Worm (Caenorhabditis elegans) whole organism, L1 larva: ENCODE results near the gene srx-4.
A peak's percentile ranks its signal among the peaks of the same experiment; 100 is the strongest.

Experiments used
- C34B4.2 ChIP-seq: sonication (generic microtip); optimal IDR thresholded peaks from 2 replicates; lab custom pipeline; 2017; ENCODE audit warnings: mild to moderate bottlenecking, missing genetic modification characterization, missing compliant biosample characterization
- Y116A8C.19 ChIP-seq: sonication (generic microtip); optimal IDR thresholded peaks from 2 replicates; lab custom pipeline; 2016; ENCODE audit warnings: missing compliant biosample characterization, missing genetic modification characterization, borderline replicate concordance
- aly-2 ChIP-seq: fragments of 150-350 bp; optimal IDR thresholded peaks from 2 replicates; lab custom pipeline; 2014; ENCODE audit warnings: missing biosample characterization, missing genetic modification characterization
- ceh-63 ChIP-seq: fragments of 200-800 bp; sonication (Bioruptor generic); optimal IDR thresholded peaks from 2 replicates; lab custom pipeline; 2018; ENCODE audit warnings: mild to moderate bottlenecking, missing genetic modification characterization, missing compliant biosample characterization
- ceh-88 ChIP-seq: fragments of 200-800 bp; sonication (Bioruptor generic); IDR thresholded peaks from 2 replicates; pipeline ENCODE4 v1.3.6; 2022; ENCODE audit warnings: missing genetic modification characterization, missing compliant biosample characterization
- ceh-90 ChIP-seq: sonication (generic microtip); optimal IDR thresholded peaks from 2 replicates; lab custom pipeline; 2016; ENCODE audit warnings: missing genetic modification characterization, missing compliant biosample characterization
- ces-1 ChIP-seq: fragments of 150-350 bp; optimal IDR thresholded peaks from 2 replicates; lab custom pipeline; 2014; ENCODE audit warnings: missing biosample characterization, missing genetic modification reagents, missing genetic modification characterization
- dpl-1 ChIP-seq, 3 experiments: fragments of 150-350 bp in 2 of 3; sonication (generic microtip) in 1 of 3; optimal IDR thresholded peaks; 2 replicates each; lab custom pipeline; 2014 to 2017; ENCODE audit warnings: missing biosample characterization in 3 of 3, missing genetic modification characterization in 3 of 3, missing genetic modification reagents in 3 of 3
- efl-1 ChIP-seq, 4 experiments: fragments of 150-350 bp; optimal IDR thresholded peaks in 3 of 4; peaks in 1 of 4; 1 replicate in 1 of 4; 2 replicates in 3 of 4; lab custom pipeline; 2014; ENCODE audit warnings: missing biosample characterization in 2 of 4, missing genetic modification characterization in 2 of 4, missing genetic modification reagents in 2 of 4
- efl-3 ChIP-seq: fragments of 200-800 bp; sonication (Bioruptor generic); optimal IDR thresholded peaks from 2 replicates; lab custom pipeline; 2018; ENCODE audit warnings: mild to moderate bottlenecking, missing genetic modification characterization, missing compliant biosample characterization
- egl-13 ChIP-seq: sonication (generic microtip); optimal IDR thresholded peaks from 2 replicates; lab custom pipeline; 2016; ENCODE audit warnings: missing genotype, missing genetic modification reagents, missing genetic modification characterization, missing compliant biosample characterization
- egl-27 ChIP-seq, 2 experiments: fragments of 150-350 bp in 1 of 2; sonication (generic microtip); optimal IDR thresholded peaks; 3 replicates each; lab custom pipeline; 2017 to 2018; ENCODE audit warnings: missing biosample characterization in 2 of 2, missing genetic modification characterization in 2 of 2, missing genetic modification reagents in 2 of 2
- elt-3 ChIP-seq, 6 experiments: fragments of 150-350 bp in 1 of 6; sonication (generic microtip); optimal IDR thresholded peaks; 2 replicates each; lab custom pipeline; 2017 to 2018; ENCODE audit warnings: missing biosample characterization in 6 of 6, missing genetic modification characterization in 6 of 6, inconsistent platforms in 1 of 6
- fkh-4 ChIP-seq: sonication (generic microtip); optimal IDR thresholded peaks from 2 replicates; lab custom pipeline; 2016; ENCODE audit warnings: missing compliant biosample characterization, missing genetic modification characterization, borderline replicate concordance
- fkh-8 ChIP-seq: sonication (generic microtip); optimal IDR thresholded peaks from 2 replicates; lab custom pipeline; 2016; ENCODE audit warnings: mild to moderate bottlenecking, missing genetic modification characterization, missing compliant biosample characterization
- fos-1 ChIP-seq: fragments of 150-350 bp; optimal IDR thresholded peaks from 2 replicates; lab custom pipeline; 2014; ENCODE audit warnings: missing biosample characterization, missing genetic modification characterization
- grh-1 ChIP-seq: fragments of 200-800 bp; sonication (Bioruptor generic); IDR thresholded peaks from 2 replicates; pipeline ENCODE4 v1.3.6; 2022; ENCODE audit warnings: missing genetic modification reagents, missing genetic modification characterization, missing compliant biosample characterization
- hlh-4 ChIP-seq: sonication (generic microtip); optimal IDR thresholded peaks from 2 replicates; lab custom pipeline; 2016; ENCODE audit warnings: mild to moderate bottlenecking, missing genetic modification characterization, missing compliant biosample characterization
- hpl-2 ChIP-seq: fragments of 150-350 bp; optimal IDR thresholded peaks from 2 replicates; lab custom pipeline; 2014; ENCODE audit warnings: missing biosample characterization, missing genetic modification reagents, missing genetic modification characterization
- irx-1 ChIP-seq: sonication (generic microtip); optimal IDR thresholded peaks from 2 replicates; lab custom pipeline; 2016; ENCODE audit warnings: missing genetic modification characterization, missing compliant biosample characterization
- isw-1 ChIP-seq: fragments of 200-800 bp; sonication (Bioruptor generic); IDR thresholded peaks from 2 replicates; pipeline ENCODE4 v1.3.6; 2022; ENCODE audit warnings: missing genetic modification characterization, missing compliant biosample characterization
- lin-14 ChIP-seq: fragments of 200-800 bp; sonication (Bioruptor generic); optimal IDR thresholded peaks from 2 replicates; lab custom pipeline; 2018; ENCODE audit warnings: mild to moderate bottlenecking, missing genetic modification characterization, moderate library complexity, missing compliant biosample characterization
- lin-15B ChIP-seq: fragments of 150-350 bp; sonication (generic microtip); optimal IDR thresholded peaks from 3 replicates; lab custom pipeline; 2014; ENCODE audit warnings: missing biosample characterization, missing genetic modification characterization
- lin-35 ChIP-seq, 2 experiments: fragments of 150-350 bp; optimal IDR thresholded peaks; 2 replicates each; lab custom pipeline; 2014; ENCODE audit warnings: missing biosample characterization in 2 of 2, missing genetic modification characterization in 2 of 2, missing genetic modification reagents in 2 of 2
- lin-39 ChIP-seq: fragments of 150-350 bp; optimal IDR thresholded peaks from 2 replicates; lab custom pipeline; 2014; ENCODE audit warnings: missing biosample characterization, missing genetic modification reagents, missing genetic modification characterization
- lsy-2 ChIP-seq, 2 experiments: fragments of 150-350 bp; optimal IDR thresholded peaks; 2 replicates each; lab custom pipeline; 2014; ENCODE audit warnings: missing biosample characterization in 2 of 2, missing genetic modification characterization in 2 of 2
- mdl-1 ChIP-seq, 2 experiments: fragments of 150-350 bp; optimal IDR thresholded peaks; 2 replicates each; lab custom pipeline; 2014 to 2017; ENCODE audit warnings: missing biosample characterization in 2 of 2, missing genetic modification characterization in 2 of 2, inconsistent platforms in 1 of 2
- mef-2 ChIP-seq: fragments of 150-350 bp; optimal IDR thresholded peaks from 2 replicates; lab custom pipeline; 2014; ENCODE audit warnings: missing biosample characterization, missing genetic modification characterization
- nhr-12 ChIP-seq: sonication (generic microtip); optimal IDR thresholded peaks from 2 replicates; lab custom pipeline; 2017; ENCODE audit warnings: missing biosample characterization, missing genetic modification characterization
- nhr-237 ChIP-seq: fragments of 150-350 bp; optimal IDR thresholded peaks from 2 replicates; lab custom pipeline; 2014; ENCODE audit warnings: missing biosample characterization, missing genetic modification characterization
- nhr-28 ChIP-seq: fragments of 150-350 bp; optimal IDR thresholded peaks from 2 replicates; lab custom pipeline; 2014; ENCODE audit warnings: missing biosample characterization, missing genetic modification characterization
- nhr-71 ChIP-seq: sonication (generic microtip); optimal IDR thresholded peaks from 2 replicates; lab custom pipeline; 2016; ENCODE audit warnings: mild to moderate bottlenecking, missing genetic modification characterization, moderate library complexity, missing compliant biosample characterization
- nhr-76 ChIP-seq: sonication (generic microtip); optimal IDR thresholded peaks from 2 replicates; lab custom pipeline; 2017; ENCODE audit warnings: missing biosample characterization, missing genetic modification characterization
- nhr-77 ChIP-seq: fragments of 150-350 bp; optimal IDR thresholded peaks from 2 replicates; lab custom pipeline; 2014; ENCODE audit warnings: missing biosample characterization, missing genetic modification characterization
- nhr-84 ChIP-seq: sonication (generic microtip); optimal IDR thresholded peaks from 2 replicates; lab custom pipeline; 2017; ENCODE audit warnings: missing biosample characterization, missing genetic modification characterization
- nhr-90 ChIP-seq: sonication (generic microtip); optimal IDR thresholded peaks from 2 replicates; lab custom pipeline; 2016; ENCODE audit warnings: mild to moderate bottlenecking, missing genetic modification characterization, missing compliant biosample characterization; ENCODE audit not compliant: poor library complexity
- pag-3 ChIP-seq: sonication (generic microtip); optimal IDR thresholded peaks from 2 replicates; lab custom pipeline; 2017; ENCODE audit warnings: missing genetic modification characterization, mild to moderate bottlenecking, missing compliant biosample characterization, antibody characterized with exemption, borderline replicate concordance; ENCODE audit not compliant: insufficient read depth
- pqm-1 ChIP-seq: sonication (generic microtip); optimal IDR thresholded peaks from 3 replicates; lab custom pipeline; 2017; ENCODE audit warnings: missing biosample characterization, missing genetic modification characterization
- rnt-1 ChIP-seq: sonication (generic microtip); optimal IDR thresholded peaks from 2 replicates; lab custom pipeline; 2016; ENCODE audit warnings: mild to moderate bottlenecking, missing genetic modification characterization, moderate library complexity, missing compliant biosample characterization
- skn-1 ChIP-seq: fragments of 150-350 bp; optimal IDR thresholded peaks from 2 replicates; lab custom pipeline; 2014; ENCODE audit warnings: missing biosample characterization, missing genetic modification characterization
- swsn-7 ChIP-seq: sonication (generic microtip); optimal IDR thresholded peaks from 2 replicates; lab custom pipeline; 2016; ENCODE audit warnings: missing genetic modification characterization, missing compliant biosample characterization
- tbx-2 ChIP-seq: sonication (generic microtip); optimal IDR thresholded peaks from 2 replicates; lab custom pipeline; 2016; ENCODE audit warnings: missing genetic modification characterization, missing compliant biosample characterization
- tlp-1 ChIP-seq: fragments of 150-350 bp; optimal IDR thresholded peaks from 2 replicates; lab custom pipeline; 2014; ENCODE audit warnings: missing biosample characterization, missing genetic modification characterization
- unc-130 ChIP-seq: fragments of 150-350 bp; optimal IDR thresholded peaks from 2 replicates; lab custom pipeline; 2017; ENCODE audit warnings: missing biosample characterization, missing genetic modification characterization, inconsistent platforms
- unc-30 ChIP-seq: sonication (generic microtip); optimal IDR thresholded peaks from 2 replicates; lab custom pipeline; 2017; ENCODE audit warnings: missing biosample characterization, missing genetic modification characterization
- unc-62 ChIP-seq: fragments of 150-350 bp; optimal IDR thresholded peaks from 2 replicates; lab custom pipeline; 2014; ENCODE audit warnings: missing biosample characterization, missing genetic modification reagents, missing genetic modification characterization
- unc-98 ChIP-seq: fragments of 200-800 bp; sonication (Bioruptor generic); IDR thresholded peaks from 2 replicates; pipeline ENCODE4 v1.3.6; 2022; ENCODE audit warnings: missing genetic modification characterization, missing compliant biosample characterization
- vab-15 ChIP-seq: sonication (generic microtip); optimal IDR thresholded peaks from 2 replicates; lab custom pipeline; 2017; ENCODE audit warnings: missing genotype, mild to moderate bottlenecking, missing genetic modification characterization, missing compliant biosample characterization
- xbp-1 ChIP-seq: sonication (generic microtip); optimal IDR thresholded peaks from 2 replicates; lab custom pipeline; 2016; ENCODE audit warnings: missing genetic modification characterization, missing compliant biosample characterization
- zag-1 ChIP-seq: fragments of 150-350 bp; optimal IDR thresholded peaks from 2 replicates; lab custom pipeline; 2014; ENCODE audit warnings: missing biosample characterization, missing genetic modification characterization
- zip-4 ChIP-seq: fragments of 200-800 bp; sonication (Bioruptor generic); optimal IDR thresholded peaks from 2 replicates; lab custom pipeline; 2018; ENCODE audit warnings: mild to moderate bottlenecking, missing genetic modification characterization, moderate library complexity, missing compliant biosample characterization

srx-4 gene

DNA sequence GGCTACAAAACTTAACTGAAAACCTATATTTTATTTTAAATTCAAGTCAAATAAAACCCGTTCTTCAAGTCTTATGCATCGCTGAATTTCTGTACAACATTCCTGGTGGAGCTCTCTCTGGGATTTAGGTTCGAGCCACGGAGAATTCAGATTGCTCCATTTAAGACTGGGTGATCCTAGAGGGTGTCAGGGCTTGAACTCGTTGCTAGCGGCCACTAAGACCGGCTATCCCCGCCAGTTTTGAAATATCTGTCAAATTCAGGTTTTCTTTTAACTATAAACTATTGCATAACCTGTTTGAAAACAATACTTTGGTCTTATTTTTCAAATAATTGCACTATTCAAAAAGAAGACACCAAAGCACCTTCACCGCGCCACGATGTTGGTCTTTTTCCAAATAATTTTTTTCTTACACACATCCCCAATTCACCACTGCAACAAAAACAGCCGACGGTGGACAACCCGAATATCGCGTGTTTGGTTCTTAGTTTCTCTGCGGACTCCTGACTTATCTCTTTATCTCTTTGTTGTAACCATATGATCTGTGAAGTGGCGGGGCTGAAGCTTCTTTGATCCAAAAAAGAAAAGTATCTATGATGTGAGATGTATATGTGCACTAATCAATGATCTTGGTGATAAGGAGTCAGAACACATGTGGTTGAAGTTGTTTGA is 36.4 kb upstream of the srx-4 start:
- TF ChIP-seq tlp-1 (tag; lab: Kevin White, UChicago), result no peak
- TF ChIP-seq efl-1 (optimal IDR thresholded peaks at IDR 0.05; lab: Kevin White, UChicago), result peak in 1 of 2 experiments; percentile 14
- TF ChIP-seq efl-1 (GFP tag; optimal IDR thresholded peaks at IDR 0.05 in 1 of 2; lab: Kevin White, UChicago), result no peak
- TF ChIP-seq pqm-1, result no peak
- no peak for TF ChIP-seq egl-27 (tag; optimal IDR thresholded peaks at IDR 0.05; lab: Kevin White, UChicago)
- TF ChIP-seq nhr-237 (tag; lab: Kevin White, UChicago), result no peak
- no peak for TF ChIP-seq ces-1 (GFP tag; lab: Kevin White, UChicago)
- TF ChIP-seq zag-1 (tag; lab: Kevin White, UChicago), result no peak
- no peak for TF ChIP-seq hpl-2 (GFP tag; lab: Kevin White, UChicago)
- TF ChIP-seq elt-3 (tag; optimal IDR thresholded peaks at IDR 0.05; lab: Kevin White, UChicago), result peak in 2 of 6 experiments; percentile 13 to 83
- TF ChIP-seq swsn-7 (tag; lab: Kevin White, UChicago), result peak; percentile 39
- peak; percentile 28 for TF ChIP-seq irx-1 (tag; lab: Kevin White, UChicago)
- TF ChIP-seq isw-1 (GFP tag; lab: Robert Waterston, UW), result no peak
- no peak for TF ChIP-seq unc-30 (tag; lab: Kevin White, UChicago)
- TF ChIP-seq fkh-8, result no peak
- TF ChIP-seq unc-62 (GFP tag; lab: Kevin White, UChicago), result no peak
- TF ChIP-seq mef-2 (tag; lab: Kevin White, UChicago), result no peak
- TF ChIP-seq nhr-84 (tag; lab: Kevin White, UChicago), result no peak
- TF ChIP-seq C34B4.2 (tag; lab: Kevin White, UChicago), result no peak
- peak; percentile 71 for TF ChIP-seq tbx-2 (tag; lab: Kevin White, UChicago)
- no peak for TF ChIP-seq lin-39 (tag; lab: Kevin White, UChicago)
- no peak for TF ChIP-seq Y116A8C.19 (tag; lab: Kevin White, UChicago)
- TF ChIP-seq nhr-76 (tag; lab: Kevin White, UChicago), result no peak
- TF ChIP-seq lin-15B (tag; lab: Kevin White, UChicago), result no peak
- peak; percentile 91 for TF ChIP-seq lin-14 (GFP tag; lab: Kevin White, UChicago)
- no peak for TF ChIP-seq skn-1 (tag; lab: Kevin White, UChicago)
- TF ChIP-seq fos-1 (tag; lab: Kevin White, UChicago), result no peak
- peak in 1 of 2 experiments; percentile 76 for TF ChIP-seq lin-35 (GFP tag; optimal IDR thresholded peaks at IDR 0.05; lab: Kevin White, UChicago)
- no peak for TF ChIP-seq unc-98 (GFP tag; lab: Robert Waterston, UW)
- TF ChIP-seq ceh-90 (tag; lab: Kevin White, UChicago), result no peak
- TF ChIP-seq ceh-88 (GFP tag; lab: Robert Waterston, UW), result peak; percentile 40; the same call in 1 of the 2 replicates
- TF ChIP-seq grh-1 (GFP tag; lab: Robert Waterston, UW), result peak; percentile 30; the same call in 1 of the 2 replicates
- no peak for TF ChIP-seq zip-4
- TF ChIP-seq egl-13 (tag; lab: Kevin White, UChicago), result no peak
- no peak for TF ChIP-seq fkh-4
- TF ChIP-seq efl-3 (GFP tag; lab: Kevin White, UChicago), result no peak
- TF ChIP-seq aly-2 (tag; lab: Kevin White, UChicago), result no peak
- no peak for TF ChIP-seq hlh-4 (tag; lab: Kevin White, UChicago)
- no peak for TF ChIP-seq vab-15
- TF ChIP-seq nhr-12, result no peak
- TF ChIP-seq lsy-2 (tag; optimal IDR thresholded peaks at IDR 0.05; lab: Kevin White, UChicago), result peak; percentile 38 to 62
- peak; percentile 80 for TF ChIP-seq rnt-1
- peak in 1 of 2 experiments; percentile 86 for TF ChIP-seq mdl-1 (tag; optimal IDR thresholded peaks at IDR 0.05; lab: Kevin White, UChicago)
- TF ChIP-seq xbp-1 (tag; lab: Kevin White, UChicago), result peak; percentile 44
- TF ChIP-seq nhr-28 (tag; lab: Kevin White, UChicago), result no peak
- peak; percentile 96 for TF ChIP-seq nhr-71 (tag; lab: Kevin White, UChicago)
- no peak for TF ChIP-seq ceh-63 (GFP tag; lab: Kevin White, UChicago)
- TF ChIP-seq nhr-77 (tag; lab: Kevin White, UChicago), result no peak
- peak in 2 of 3 experiments; percentile 8 to 34 for TF ChIP-seq dpl-1 (GFP tag; optimal IDR thresholded peaks at IDR 0.05; lab: Kevin White, UChicago)
- TF ChIP-seq unc-130, result peak; percentile 68
- TF ChIP-seq nhr-90 (tag; lab: Kevin White, UChicago), result peak; percentile 62
- TF ChIP-seq pag-3 (tag; lab: Kevin White, UChicago), result no peak
